Fruit fly (Drosophila melanogaster): ENCODE measurements around the gene CG33644.
A peak's percentile ranks its signal among the peaks of the same experiment; 100 is the strongest.

The CG33644 gene

DNA sequence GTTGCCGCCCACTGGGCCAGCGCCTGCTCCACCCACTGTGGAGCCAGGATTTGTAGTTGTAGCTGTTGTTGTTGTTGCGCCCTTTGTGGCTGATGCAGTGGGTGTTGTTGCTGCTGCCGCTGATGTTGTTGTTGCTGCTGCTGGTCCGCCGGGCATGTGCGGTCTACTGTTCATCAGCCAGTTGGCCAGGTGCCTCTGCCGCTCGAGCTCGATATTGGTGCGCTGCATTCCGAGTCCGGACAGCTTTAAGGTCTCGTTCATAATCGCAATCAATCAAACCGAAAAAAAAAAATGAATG is 18.9 kb upstream of the CG33644 start:
- TF ChIP-seq sage (GFP tag; optimal IDR thresholded peaks at IDR 0.05) (no peak), Sp1 (GFP tag; optimal IDR thresholded peaks at IDR 0.05) (no peak), usp (GFP tag; optimal IDR thresholded peaks at IDR 0.05) (no peak), CrebA (GFP tag; optimal IDR thresholded peaks at IDR 0.05; ENCODE audit: borderline replicate concordance) (no peak), Dfd (GFP tag; optimal IDR thresholded peaks at IDR 0.05) (peak; percentile 42), Jra (GFP tag; optimal IDR thresholded peaks at IDR 0.05) (no peak), Mio (GFP tag; optimal IDR thresholded peaks at IDR 0.05) (no peak), Myc (optimal IDR thresholded peaks at IDR 0.05) (no peak)

DNA sequence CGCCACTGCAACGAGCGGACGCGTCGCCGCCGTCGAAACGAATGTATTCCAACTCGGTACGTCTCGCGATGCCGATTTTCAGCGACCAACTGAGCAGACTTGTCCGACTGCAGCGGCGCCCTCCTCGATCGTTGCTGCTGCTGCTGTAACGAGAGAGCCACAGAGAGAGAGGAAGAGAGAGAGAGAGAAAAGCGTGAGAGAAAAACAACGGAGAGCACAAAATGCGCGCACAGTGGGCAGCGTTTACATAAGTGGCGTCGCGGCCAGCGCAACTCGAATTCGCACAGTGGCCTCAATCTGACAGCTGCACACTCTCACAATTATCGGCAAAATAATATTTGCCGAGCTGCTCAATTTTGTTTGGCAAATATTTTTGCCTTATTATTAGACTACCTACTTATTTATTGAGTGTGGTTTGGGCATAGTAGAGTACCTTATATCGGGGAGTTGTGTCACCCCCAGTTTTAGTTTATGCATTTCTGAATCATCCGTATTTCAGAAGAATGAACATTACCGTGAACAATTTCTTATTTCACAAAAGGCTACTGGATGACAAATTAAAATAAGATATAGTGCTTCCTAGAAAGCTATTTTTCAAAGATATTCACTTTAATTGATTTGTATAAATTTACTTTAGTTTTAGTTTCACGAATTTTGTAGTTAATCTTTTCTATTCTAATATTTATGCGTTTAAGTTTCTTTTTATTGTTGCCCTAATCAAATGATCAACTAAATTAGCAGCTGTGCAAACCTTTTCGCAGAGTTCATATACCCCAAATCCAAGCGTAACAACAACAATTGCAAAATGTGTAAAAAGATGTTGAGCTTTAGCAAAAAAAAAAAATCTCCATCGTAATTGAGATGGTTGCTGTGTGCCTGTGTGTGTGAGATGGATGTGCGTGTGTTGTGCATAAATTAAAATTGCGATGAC is 18.3 kb upstream of the CG33644 start:
- TF ChIP-seq fru (GFP tag; optimal IDR thresholded peaks at IDR 0.05): peak; percentile 64
- peak; percentile 67 for TF ChIP-seq rgr (GFP tag; optimal IDR thresholded peaks at IDR 0.05)
- peak; percentile 59 for TF ChIP-seq Sp1 (GFP tag; optimal IDR thresholded peaks at IDR 0.05)
- TF ChIP-seq brk (GFP tag; optimal IDR thresholded peaks at IDR 0.05): peak; percentile 52
- peak; percentile 69 for TF ChIP-seq ey (GFP tag; optimal IDR thresholded peaks at IDR 0.05)
- TF ChIP-seq Rel (GFP tag; optimal IDR thresholded peaks at IDR 0.05): no peak
- no peak for TF ChIP-seq Rel (tag; optimal IDR thresholded peaks at IDR 0.05)
- peak; percentile 42 for TF ChIP-seq sage (GFP tag; optimal IDR thresholded peaks at IDR 0.05)
- no peak for TF ChIP-seq GATAd (GFP tag; optimal IDR thresholded peaks at IDR 0.05)
- peak; percentile 61 for TF ChIP-seq dmrt93B (GFP tag; optimal IDR thresholded peaks at IDR 0.05)
- peak; percentile 51 for TF ChIP-seq psq (GFP tag; optimal IDR thresholded peaks at IDR 0.05)
- peak; percentile 87 for TF ChIP-seq woc (GFP tag; optimal IDR thresholded peaks at IDR 0.05)
- peak; percentile 65 for TF ChIP-seq OdsH (GFP tag; optimal IDR thresholded peaks at IDR 0.05)
- TF ChIP-seq Myc (optimal IDR thresholded peaks at IDR 0.05): no peak
- peak; percentile 74 for TF ChIP-seq sv (GFP tag; optimal IDR thresholded peaks at IDR 0.05)
- TF ChIP-seq pan (optimal IDR thresholded peaks at IDR 0.05): no peak
- peak; percentile 75 for TF ChIP-seq jim (GFP tag; optimal IDR thresholded peaks at IDR 0.05)
- peak; percentile 11 for TF ChIP-seq CrebA (GFP tag; optimal IDR thresholded peaks at IDR 0.05; ENCODE audit: borderline replicate concordance)
- peak; percentile 97 for TF ChIP-seq Vsx2 (GFP tag; optimal IDR thresholded peaks at IDR 0.05; ENCODE audit: partially characterized antibody)
- peak; percentile 66 for TF ChIP-seq br (GFP tag; optimal IDR thresholded peaks at IDR 0.05)
- no peak for TF ChIP-seq Jra (GFP tag; optimal IDR thresholded peaks at IDR 0.05)
- no peak for TF ChIP-seq N (GFP tag; optimal IDR thresholded peaks at IDR 0.05)
- TF ChIP-seq h (GFP tag; optimal IDR thresholded peaks at IDR 0.05): peak; percentile 24
- peak; percentile 58 for TF ChIP-seq Hr83 (GFP tag; optimal IDR thresholded peaks at IDR 0.05; ENCODE audit: poor library complexity, severe bottlenecking)
- TF ChIP-seq tai (GFP tag; optimal IDR thresholded peaks at IDR 0.05): peak; percentile 26
- TF ChIP-seq Mio (GFP tag; optimal IDR thresholded peaks at IDR 0.05): no peak
- no peak for TF ChIP-seq lola (GFP tag; optimal IDR thresholded peaks at IDR 0.05)
- peak; percentile 100 for TF ChIP-seq Dif (GFP tag; optimal IDR thresholded peaks at IDR 0.05; ENCODE audit: partially characterized antibody)
- peak in 1 of 2 experiments; percentile 75 for TF ChIP-seq foxo (GFP tag; optimal IDR thresholded peaks at IDR 0.05)
- TF ChIP-seq HLH106 (tag; optimal IDR thresholded peaks at IDR 0.05): peak; percentile 74
- TF ChIP-seq dsf (GFP tag; optimal IDR thresholded peaks at IDR 0.05; ENCODE audit: borderline replicate concordance): no peak
- TF ChIP-seq usp (GFP tag; optimal IDR thresholded peaks at IDR 0.05): no peak
- TF ChIP-seq CG32264 (GFP tag; optimal IDR thresholded peaks at IDR 0.05): peak; percentile 31
- TF ChIP-seq Abd-B (GFP tag; optimal IDR thresholded peaks at IDR 0.05): no peak
- no peak for TF ChIP-seq Hr78 (GFP tag; optimal IDR thresholded peaks at IDR 0.05)
- TF ChIP-seq Hnf4 (GFP tag; optimal IDR thresholded peaks at IDR 0.05): peak; percentile 75
- peak; percentile 98 to 99 for TF ChIP-seq dl (GFP tag; optimal IDR thresholded peaks at IDR 0.05; ENCODE audit: insufficient read depth in 1 of 2, partially characterized antibody in 2 of 2)
- TF ChIP-seq CG9705 (GFP tag; optimal IDR thresholded peaks at IDR 0.05): peak; percentile 21
- TF ChIP-seq Dfd (GFP tag; optimal IDR thresholded peaks at IDR 0.05): no peak

All from whole organism, wandering third instar larva.